Worm (Caenorhabditis elegans) whole organism, midembryonic: Measurements from ENCODE around the gene pqn-96.

Experiments
- T22C8.4 ChIP-seq: fragments of 200-800 bp; sonication (Bioruptor generic); IDR thresholded peaks from 2 replicates; pipeline ENCODE4 v1.3.6; 2022; ENCODE audit warnings: missing genetic modification characterization, missing compliant biosample characterization
- cog-1 ChIP-seq: sonication (generic microtip); optimal IDR thresholded peaks from 2 replicates; lab custom pipeline; 2016; ENCODE audit warnings: missing genetic modification characterization, missing compliant biosample characterization
- flt-1 ChIP-seq: fragments of 200-800 bp; sonication (Bioruptor generic); IDR thresholded peaks from 2 replicates; pipeline ENCODE4 v1.3.6; 2022; ENCODE audit warnings: missing genetic modification characterization, missing compliant biosample characterization
- klf-2 ChIP-seq: fragments of 200-800 bp; sonication (Bioruptor generic); conservative IDR thresholded peaks from 2 replicates; pipeline ENCODE4 v1.3.6; 2022; ENCODE audit warnings: missing genetic modification reagents, missing genetic modification characterization, missing compliant biosample characterization
- med-1 ChIP-seq: sonication (generic microtip); optimal IDR thresholded peaks from 2 replicates; lab custom pipeline; 2017; ENCODE audit warnings: missing genetic modification characterization, mild to moderate bottlenecking, missing compliant biosample characterization, antibody characterized with exemption, missing genetic modification reagents; ENCODE audit not compliant: insufficient read depth
- ref-1 ChIP-seq: fragments of 200-800 bp; sonication (Bioruptor generic); conservative IDR thresholded peaks from 2 replicates; pipeline ENCODE4 v1.3.6; 2022; ENCODE audit warnings: missing genetic modification reagents, missing genetic modification characterization, missing compliant biosample characterization
- tab-1 ChIP-seq: fragments of 200-800 bp; sonication (Bioruptor generic); IDR thresholded peaks from 2 replicates; pipeline ENCODE4 v1.3.6; 2022; ENCODE audit warnings: missing genetic modification characterization, missing compliant biosample characterization
- ztf-23 ChIP-seq: fragments of 200-800 bp; sonication (Bioruptor generic); IDR thresholded peaks from 2 replicates; pipeline ENCODE4 v1.3.6; 2022; ENCODE audit warnings: missing genetic modification reagents, missing genetic modification characterization, missing compliant biosample characterization
- ztf-29 ChIP-seq: fragments of 200-800 bp; sonication (Bioruptor generic); IDR thresholded peaks from 2 replicates; pipeline ENCODE4 v1.3.6; 2022; ENCODE audit warnings: missing genetic modification reagents, missing genetic modification characterization, missing compliant biosample characterization

Gene pqn-96

ce11 chrIII:8411976-8412375 is 27.2 kb downstream of the pqn-96 start:
- TF ChIP-seq flt-1 (peak; percentile 69; the same call in 1 of the 2 replicates), ref-1 (GFP tag; lab: Robert Waterston, UW) (no peak), tab-1 (GFP tag; lab: Robert Waterston, UW) (no peak), ztf-23 (GFP tag; lab: Robert Waterston, UW) (peak; percentile 98), cog-1 (tag; lab: Kevin White, UChicago) (peak; percentile 13), T22C8.4 (GFP tag; lab: Robert Waterston, UW) (no peak)

- TF ChIP-seq med-1 (GFP tag; lab: Kevin White, UChicago) (no peak), klf-2 (no peak), ztf-29 (GFP tag; lab: Robert Waterston, UW) (no peak), ztf-23 (GFP tag; lab: Robert Waterston, UW) (no peak), cog-1 (tag; lab: Kevin White, UChicago) (no peak), flt-1 (no peak), T22C8.4 (GFP tag; lab: Robert Waterston, UW) (no peak), ref-1 (GFP tag; lab: Robert Waterston, UW) (no peak), tab-1 (GFP tag; lab: Robert Waterston, UW) (no peak)
These were observed 28.5 kb downstream of the pqn-96 start for ce11 chrIII:8410747-8411146.

ce11 chrIII:8409166-8409565 is 30.0 kb downstream of the pqn-96 start, which contains the start of gene ZK353.9:
ZK353.9 (plus strand) TSS chrIII:8409496.
- TF ChIP-seq ref-1 (GFP tag; lab: Robert Waterston, UW), result no peak
- no peak for TF ChIP-seq ztf-23 (GFP tag; lab: Robert Waterston, UW)
- TF ChIP-seq med-1 (GFP tag; lab: Kevin White, UChicago), result no peak
- TF ChIP-seq klf-2, result no peak
- no peak for TF ChIP-seq ztf-29 (GFP tag; lab: Robert Waterston, UW)
- TF ChIP-seq flt-1, result no peak
- no peak for TF ChIP-seq cog-1 (tag; lab: Kevin White, UChicago)
- no peak for TF ChIP-seq T22C8.4 (GFP tag; lab: Robert Waterston, UW)
- no peak for TF ChIP-seq tab-1 (GFP tag; lab: Robert Waterston, UW)

DNA sequence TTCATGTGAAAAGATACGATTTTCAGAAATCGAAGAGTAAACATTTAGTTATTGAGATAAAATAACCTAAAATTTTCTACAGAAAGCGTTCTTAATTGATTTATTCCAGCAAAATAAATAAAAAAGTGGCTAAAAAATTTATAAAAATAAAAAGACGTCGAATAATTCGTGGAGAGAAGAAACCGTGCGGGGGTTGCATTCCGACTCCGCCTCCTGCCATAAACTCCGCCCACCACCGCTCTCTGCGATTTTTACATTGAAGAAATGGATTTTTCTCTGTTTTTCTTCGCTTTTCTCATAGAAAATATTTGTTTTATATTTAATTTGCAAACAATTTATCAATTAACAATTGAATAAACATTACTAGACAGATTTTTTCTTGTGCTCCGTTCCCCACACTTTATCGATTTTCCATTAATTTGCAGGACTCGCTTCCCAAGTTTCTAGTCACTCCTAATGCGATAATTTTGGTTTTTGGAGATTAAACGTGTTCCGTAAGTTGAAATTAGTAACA is 33.7 kb downstream of the pqn-96 start, which contains the start of the genes ubxn-4 and cyy-1:
ubxn-4 (minus strand) TSS at position 114 of the 514 bp plus-strand sequence.
cyy-1 (plus strand) TSS at position 426 of the 514 bp plus-strand sequence.
- TF ChIP-seq flt-1 (0 out of 2 replicates have a peak, but pooled peaks have one; percentile 17), ztf-23 (GFP tag; lab: Robert Waterston, UW) (no peak), ztf-29 (GFP tag; lab: Robert Waterston, UW) (no peak), T22C8.4 (GFP tag; lab: Robert Waterston, UW) (no peak)

DNA sequence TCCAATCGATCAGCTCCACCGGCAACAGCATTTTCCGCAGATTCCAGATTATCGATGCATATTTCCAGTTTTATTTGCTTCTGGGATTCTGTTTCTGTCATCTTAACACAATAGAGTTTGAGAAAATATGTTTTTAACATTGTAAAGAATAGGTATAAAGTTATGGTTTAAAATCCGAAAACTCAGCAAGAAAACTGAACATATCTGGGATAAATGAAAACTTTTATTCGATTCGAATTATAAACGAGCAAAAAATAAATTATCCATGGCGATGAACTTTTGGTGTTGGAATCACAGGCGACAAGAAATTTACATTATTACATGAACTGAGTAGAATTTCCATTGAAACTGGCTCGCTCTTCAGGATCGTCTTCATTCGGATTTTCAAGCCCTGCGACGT is 35.7 kb downstream of the pqn-96 start, which contains the start of gene cutc-1:
cutc-1 (minus strand) TSS at position 101 of the 400 bp plus-strand sequence.
- TF ChIP-seq tab-1 (GFP tag; lab: Robert Waterston, UW), result no peak
- no peak for TF ChIP-seq klf-2
- no peak for TF ChIP-seq flt-1
- TF ChIP-seq ztf-29 (GFP tag; lab: Robert Waterston, UW), result no peak
- TF ChIP-seq cog-1 (tag; lab: Kevin White, UChicago), result no peak
- no peak for TF ChIP-seq med-1 (GFP tag; lab: Kevin White, UChicago)
- TF ChIP-seq ref-1 (GFP tag; lab: Robert Waterston, UW), result no peak
- no peak for TF ChIP-seq ztf-23 (GFP tag; lab: Robert Waterston, UW)
- no peak for TF ChIP-seq T22C8.4 (GFP tag; lab: Robert Waterston, UW)

- TF ChIP-seq ref-1 (GFP tag; lab: Robert Waterston, UW), result no peak
- TF ChIP-seq T22C8.4 (GFP tag; lab: Robert Waterston, UW), result no peak
- no peak for TF ChIP-seq klf-2
- TF ChIP-seq flt-1, result no peak
- no peak for TF ChIP-seq ztf-29 (GFP tag; lab: Robert Waterston, UW)
- TF ChIP-seq med-1 (GFP tag; lab: Kevin White, UChicago), result no peak
- no peak for TF ChIP-seq ztf-23 (GFP tag; lab: Robert Waterston, UW)
- no peak for TF ChIP-seq cog-1 (tag; lab: Kevin White, UChicago)
- no peak for TF ChIP-seq tab-1 (GFP tag; lab: Robert Waterston, UW)
These were observed 36.6 kb downstream of the pqn-96 start for ce11 chrIII:8402633-8403032.

DNA sequence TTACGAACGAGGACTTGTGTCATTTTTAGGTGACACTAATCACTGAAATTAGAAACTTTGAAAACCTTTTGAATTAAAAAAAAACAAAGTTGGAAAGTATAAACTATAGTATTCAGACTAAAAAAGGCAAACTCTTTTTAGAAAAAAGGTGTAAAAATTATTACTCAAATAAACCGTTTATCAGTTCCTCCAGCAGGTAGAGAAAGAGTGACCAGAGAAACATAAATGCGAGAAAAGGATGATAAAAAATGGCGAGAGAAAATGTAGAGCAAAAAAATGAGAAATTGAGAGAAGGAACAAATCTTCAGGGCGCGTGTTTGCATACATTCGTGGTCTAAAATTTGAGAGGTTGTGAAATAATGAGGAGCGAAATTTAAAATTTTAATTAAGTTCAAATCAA is 37.3 kb downstream of the pqn-96 start, which contains the start of gene lap-1:
lap-1 (minus strand) TSS at position 42 of the 400 bp plus-strand sequence.
- TF ChIP-seq ztf-23 (GFP tag; lab: Robert Waterston, UW) (no peak), ref-1 (GFP tag; lab: Robert Waterston, UW) (no peak), tab-1 (GFP tag; lab: Robert Waterston, UW) (no peak), cog-1 (tag; lab: Kevin White, UChicago) (no peak), klf-2 (no peak), T22C8.4 (GFP tag; lab: Robert Waterston, UW) (no peak), med-1 (GFP tag; lab: Kevin White, UChicago) (no peak), ztf-29 (GFP tag; lab: Robert Waterston, UW) (no peak), flt-1 (no peak)

ce11 chrIII:8400478-8400877 is 38.7 kb downstream of the pqn-96 start:
- TF ChIP-seq klf-2 (no peak), med-1 (GFP tag; lab: Kevin White, UChicago) (no peak), T22C8.4 (GFP tag; lab: Robert Waterston, UW) (no peak), ztf-29 (GFP tag; lab: Robert Waterston, UW) (no peak), flt-1 (no peak), cog-1 (tag; lab: Kevin White, UChicago) (no peak), ztf-23 (GFP tag; lab: Robert Waterston, UW) (no peak), tab-1 (GFP tag; lab: Robert Waterston, UW) (no peak), ref-1 (GFP tag; lab: Robert Waterston, UW) (no peak)

DNA sequence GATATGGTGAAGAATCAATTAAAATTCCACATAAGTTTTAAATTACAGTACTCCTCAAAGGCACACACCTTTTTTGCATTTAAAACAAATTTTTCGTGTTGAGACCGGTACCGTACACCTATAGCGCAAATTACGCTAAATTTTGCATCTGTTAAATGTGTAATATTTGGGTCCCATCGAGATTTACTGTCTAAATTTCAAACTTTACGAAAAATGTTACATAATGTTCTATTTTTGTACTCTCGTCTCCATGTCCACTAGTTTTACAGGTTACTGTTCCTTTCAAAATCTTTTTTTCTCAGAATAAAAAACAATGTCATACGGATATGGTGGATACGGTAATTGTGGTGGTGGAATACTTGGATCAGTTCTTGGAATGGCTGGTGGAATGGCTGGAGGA is 40.8 kb downstream of the pqn-96 start, which contains the start of gene ZK353.2:
ZK353.2 (plus strand) TSS at position 301 of the 400 bp plus-strand sequence.
- TF ChIP-seq ref-1 (GFP tag; lab: Robert Waterston, UW) (no peak), T22C8.4 (GFP tag; lab: Robert Waterston, UW) (no peak), ztf-29 (GFP tag; lab: Robert Waterston, UW) (no peak), cog-1 (tag; lab: Kevin White, UChicago) (no peak), tab-1 (GFP tag; lab: Robert Waterston, UW) (no peak), klf-2 (no peak), ztf-23 (GFP tag; lab: Robert Waterston, UW) (no peak), flt-1 (no peak), med-1 (GFP tag; lab: Kevin White, UChicago) (no peak)
